Fruit fly (Drosophila melanogaster) whole organism, embryonic: ENCODE data around the gene Vps26.
A peak's percentile ranks its signal among the peaks of the same experiment; 100 is the strongest.

ENCODE experiments used
- CG10462 ChIP-seq: fragments of 200-800 bp; sonication (Bioruptor generic); optimal IDR thresholded peaks from 2 replicates; lab custom pipeline; 2016; ENCODE audit warnings: missing biosample characterization, missing genetic modification characterization
- CG10543 ChIP-seq: fragments of 200-800 bp; sonication (Bioruptor generic); optimal IDR thresholded peaks from 3 replicates; lab custom pipeline; 2017; ENCODE audit warnings: missing biosample characterization, mild to moderate bottlenecking, missing genetic modification characterization, moderate library complexity
- CG11398 ChIP-seq: fragments of 200-800 bp; sonication (Bioruptor generic); optimal IDR thresholded peaks from 2 replicates; lab custom pipeline; 2016; ENCODE audit warnings: missing biosample characterization, missing genetic modification characterization
- CG11456 ChIP-seq: fragments of 200-800 bp; sonication (Bioruptor generic); IDR thresholded peaks from 3 replicates; pipeline ENCODE4 v1.3.6; 2022; ENCODE audit warnings: missing biosample characterization, missing genetic modification characterization
- CG11504 ChIP-seq: fragments of 200-800 bp; sonication (Bioruptor generic); optimal IDR thresholded peaks from 3 replicates; lab custom pipeline; 2019; ENCODE audit warnings: missing biosample characterization, mild to moderate bottlenecking, missing genetic modification characterization, moderate library complexity
- CG14014 ChIP-seq: fragments of 200-800 bp; sonication (Bioruptor generic); IDR thresholded peaks from 2 replicates; pipeline ENCODE4 v1.3.6; 2022; ENCODE audit warnings: missing biosample characterization, missing genetic modification characterization
- CG1602 ChIP-seq: fragments of 200-800 bp; sonication (Bioruptor generic); optimal IDR thresholded peaks from 3 replicates; lab custom pipeline; 2016; ENCODE audit warnings: missing biosample characterization, missing genetic modification characterization
- CG1603 ChIP-seq: fragments of 200-800 bp; sonication (Bioruptor generic); optimal IDR thresholded peaks from 2 replicates; lab custom pipeline; 2019; ENCODE audit warnings: missing biosample characterization, mild to moderate bottlenecking, missing genetic modification characterization, moderate library complexity
- CG1647 ChIP-seq: fragments of 200-800 bp; sonication (Bioruptor generic); optimal IDR thresholded peaks from 3 replicates; lab custom pipeline; 2016; ENCODE audit warnings: missing biosample characterization, missing genetic modification characterization
- CG17361 ChIP-seq: fragments of 200-800 bp; sonication (Bioruptor generic); IDR thresholded peaks from 3 replicates; pipeline ENCODE4 v1.3.6; 2022; ENCODE audit warnings: missing biosample characterization, missing genetic modification characterization
- CG17385 ChIP-seq: fragments of 200-800 bp; sonication (Bioruptor generic); optimal IDR thresholded peaks from 3 replicates; lab custom pipeline; 2018; ENCODE audit warnings: missing biosample characterization, mild to moderate bottlenecking, missing genetic modification characterization
- CG17612 ChIP-seq: fragments of 200-800 bp; sonication (Bioruptor generic); IDR thresholded peaks from 2 replicates; pipeline ENCODE4 v1.3.6; 2022; ENCODE audit warnings: missing biosample characterization, missing genetic modification characterization
- CG18262 ChIP-seq: fragments of 200-800 bp; optimal IDR thresholded peaks from 3 replicates; lab custom pipeline; 2019; ENCODE audit warnings: missing biosample characterization, mild to moderate bottlenecking, missing genetic modification characterization, moderate library complexity
- CG2120 ChIP-seq: fragments of 200-800 bp; sonication (Bioruptor generic); optimal IDR thresholded peaks from 3 replicates; lab custom pipeline; 2016; ENCODE audit warnings: missing biosample characterization, missing genetic modification characterization
- CG2202 ChIP-seq: fragments of 200-800 bp; sonication (Bioruptor generic); optimal IDR thresholded peaks from 2 replicates; lab custom pipeline; 2018; ENCODE audit warnings: missing biosample characterization, mild to moderate bottlenecking, missing genetic modification characterization
- CG4730 ChIP-seq: fragments of 200-800 bp; sonication (Bioruptor generic); IDR thresholded peaks from 2 replicates; pipeline ENCODE4 v1.3.6; 2022; ENCODE audit warnings: missing biosample characterization, missing genetic modification characterization
- CG5180 ChIP-seq: fragments of 200-800 bp; sonication (Bioruptor generic); optimal IDR thresholded peaks from 3 replicates; lab custom pipeline; 2017; ENCODE audit warnings: missing biosample characterization, missing genetic modification characterization, mild to moderate bottlenecking, moderate library complexity, missing genetic modification reagents
- CG6689 ChIP-seq: fragments of 200-800 bp; sonication (Bioruptor generic); IDR thresholded peaks from 2 replicates; pipeline ENCODE4 v1.3.6; 2022; ENCODE audit warnings: missing biosample characterization, missing genetic modification characterization
- CG7271 ChIP-seq: fragments of 200-800 bp; sonication (Bioruptor generic); optimal IDR thresholded peaks from 2 replicates; lab custom pipeline; 2018; ENCODE audit warnings: missing biosample characterization, mild to moderate bottlenecking, missing genetic modification characterization, moderate library complexity
- CG7357 ChIP-seq: fragments of 200-800 bp; sonication (Bioruptor generic); IDR thresholded peaks from 3 replicates; pipeline ENCODE4 v1.3.6; 2022; ENCODE audit warnings: missing biosample characterization, missing genetic modification characterization
- CG8478 ChIP-seq: fragments of >200 bp; optimal IDR thresholded peaks from 2 replicates; lab custom pipeline; 2018
- CG8924 ChIP-seq: fragments of 200-800 bp; optimal IDR thresholded peaks from 3 replicates; lab custom pipeline; 2019; ENCODE audit warnings: missing biosample characterization, mild to moderate bottlenecking, missing genetic modification characterization, moderate library complexity
- CG8944 ChIP-seq: fragments of 200-800 bp; sonication (Bioruptor generic); optimal IDR thresholded peaks from 3 replicates; lab custom pipeline; 2016; ENCODE audit warnings: missing biosample characterization, missing genetic modification characterization
- CG9727 ChIP-seq: fragments of 200-800 bp; sonication (Bioruptor generic); optimal IDR thresholded peaks from 3 replicates; lab custom pipeline; 2017; ENCODE audit warnings: missing biosample characterization, mild to moderate bottlenecking, missing genetic modification characterization
- Eip74EF ChIP-seq, 2 experiments: fragments of 200-800 bp in 1 of 2; fragments of >200 bp in 1 of 2; sonication (Bioruptor generic) in 1 of 2; optimal IDR thresholded peaks; 2 replicates each; lab custom pipeline; 2017 to 2019; ENCODE audit warnings: missing biosample characterization in 2 of 2, missing genetic modification characterization in 2 of 2, mild to moderate bottlenecking in 1 of 2, moderate library complexity in 1 of 2
- NC2α ChIP-seq: fragments of 200-800 bp; sonication (Bioruptor generic); optimal IDR thresholded peaks from 2 replicates; lab custom pipeline; 2016; ENCODE audit warnings: missing biosample characterization, missing genetic modification characterization
- NFAT ChIP-seq: fragments of 200-800 bp; sonication (Bioruptor generic); IDR thresholded peaks from 2 replicates; pipeline ENCODE4 v1.3.6; 2022; ENCODE audit warnings: missing biosample characterization, missing genetic modification characterization
- Oaz ChIP-seq: fragments of 200-800 bp; sonication (Bioruptor generic); IDR thresholded peaks from 2 replicates; pipeline ENCODE4 v1.3.6; 2022; ENCODE audit warnings: missing biosample characterization, missing genetic modification characterization
- Pdp1 ChIP-seq, 2 experiments: fragments of 200-800 bp; sonication (Bioruptor generic); optimal IDR thresholded peaks; 3 replicates each; lab custom pipeline; 2016; ENCODE audit warnings: missing biosample characterization in 2 of 2, missing genetic modification characterization in 2 of 2, mild to moderate bottlenecking in 1 of 2, moderate library complexity in 1 of 2
- Ptx1 ChIP-seq: fragments of 200-800 bp; sonication (Bioruptor generic); IDR thresholded peaks from 2 replicates; pipeline ENCODE4 v1.3.6; 2022; ENCODE audit warnings: missing biosample characterization, missing genetic modification characterization
- Sox100B ChIP-seq: fragments of 200-800 bp; sonication (Bioruptor generic); optimal IDR thresholded peaks from 3 replicates; lab custom pipeline; 2018; ENCODE audit warnings: missing biosample characterization, mild to moderate bottlenecking, missing genetic modification characterization
- Taf1 ChIP-seq: fragments of 200-800 bp; sonication (Bioruptor generic); IDR thresholded peaks from 2 replicates; pipeline ENCODE4 v1.3.6; 2022; ENCODE audit warnings: missing biosample characterization, missing genetic modification characterization
- YL-1 ChIP-seq: fragments of 200-800 bp; sonication (Bioruptor generic); optimal IDR thresholded peaks from 3 replicates; lab custom pipeline; 2017; ENCODE audit warnings: missing biosample characterization, mild to moderate bottlenecking, missing genetic modification characterization
- aop ChIP-seq: fragments of 200-800 bp; sonication (Bioruptor generic); IDR thresholded peaks from 2 replicates; pipeline ENCODE4 v1.3.6; 2022; ENCODE audit warnings: missing biosample characterization, missing genetic modification characterization
- ara ChIP-seq: fragments of 200-800 bp; sonication (Bioruptor generic); IDR thresholded peaks from 2 replicates; pipeline ENCODE4 v1.3.6; 2022; ENCODE audit warnings: missing biosample characterization, missing genetic modification characterization
- bcd ChIP-seq: fragments of 200-800 bp; sonication (Bioruptor generic); optimal IDR thresholded peaks from 2 replicates; lab custom pipeline; 2017; ENCODE audit warnings: missing biosample characterization, mild to moderate bottlenecking, missing genetic modification characterization
- cato ChIP-seq: fragments of 200-800 bp; sonication (Bioruptor generic); optimal IDR thresholded peaks from 2 replicates; lab custom pipeline; 2016; ENCODE audit warnings: missing biosample characterization, missing genetic modification characterization, borderline replicate concordance
- fd64A ChIP-seq: fragments of 200-800 bp; sonication (Bioruptor generic); optimal IDR thresholded peaks from 3 replicates; lab custom pipeline; 2018; ENCODE audit warnings: missing biosample characterization, mild to moderate bottlenecking, missing genetic modification characterization
- gcm ChIP-seq: fragments of 200-800 bp; sonication (Bioruptor generic); optimal IDR thresholded peaks from 2 replicates; lab custom pipeline; 2019; ENCODE audit warnings: missing biosample characterization, mild to moderate bottlenecking, missing genetic modification characterization, moderate library complexity
- insv ChIP-seq, 2 experiments: fragments of 200-800 bp; sonication (Bioruptor generic); optimal IDR thresholded peaks; 3 replicates each; lab custom pipeline; 2016 to 2018; ENCODE audit warnings: missing biosample characterization in 2 of 2, missing genetic modification characterization in 2 of 2
- jumu ChIP-seq: fragments of 200-800 bp; sonication (Bioruptor generic); optimal IDR thresholded peaks from 3 replicates; lab custom pipeline; 2016; ENCODE audit warnings: missing biosample characterization, missing genetic modification characterization
- kni ChIP-seq: fragments of 200-800 bp; sonication (Bioruptor generic); optimal IDR thresholded peaks from 3 replicates; lab custom pipeline; 2017; ENCODE audit warnings: mild to moderate bottlenecking, missing biosample characterization, missing genetic modification reagents, missing genetic modification characterization
- lov ChIP-seq, 2 experiments: fragments of 200-800 bp in 1 of 2; fragments of >200 bp in 1 of 2; sonication (Bioruptor generic) in 1 of 2; IDR thresholded peaks in 1 of 2; optimal IDR thresholded peaks in 1 of 2; 2 replicates in 1 of 2; 3 replicates in 1 of 2; pipeline versions ENCODE4 v1.3.6 to Lab custom; 2017 to 2022; ENCODE audit warnings: missing biosample characterization in 1 of 2, missing genetic modification characterization in 1 of 2
- mld ChIP-seq: fragments of 200-800 bp; sonication (Bioruptor generic); IDR thresholded peaks from 3 replicates; pipeline ENCODE4 v1.3.6; 2022; ENCODE audit warnings: missing biosample characterization, missing genetic modification characterization; ENCODE audit not compliant: partially characterized antibody
- nerfin-2 ChIP-seq: fragments of 200-800 bp; sonication (Bioruptor generic); IDR thresholded peaks from 2 replicates; pipeline ENCODE4 v1.3.6; 2022; ENCODE audit warnings: missing biosample characterization, missing genetic modification characterization; ENCODE audit not compliant: partially characterized antibody
- nmo ChIP-seq: fragments of 200-800 bp; sonication (Bioruptor generic); optimal IDR thresholded peaks from 2 replicates; lab custom pipeline; 2018; ENCODE audit warnings: missing biosample characterization, mild to moderate bottlenecking, missing genetic modification characterization, moderate library complexity
- pum ChIP-seq: fragments of 200-800 bp; sonication (Bioruptor generic); optimal IDR thresholded peaks from 2 replicates; lab custom pipeline; 2016; ENCODE audit warnings: missing biosample characterization, missing genetic modification characterization
- sc ChIP-seq, 3 experiments: fragments of >200 bp in 2 of 3; fragments of 200-800 bp in 1 of 3; sonication (Bioruptor generic) in 1 of 3; optimal IDR thresholded peaks; 2 replicates in 2 of 3; 3 replicates in 1 of 3; lab custom pipeline; 2017; ENCODE audit warnings: mild to moderate bottlenecking in 1 of 3, missing biosample characterization in 1 of 3, missing genetic modification characterization in 1 of 3, missing genetic modification reagents in 1 of 3
- sd ChIP-seq: fragments of 200-800 bp; sonication (Bioruptor generic); optimal IDR thresholded peaks from 3 replicates; lab custom pipeline; 2018; ENCODE audit warnings: missing biosample characterization, mild to moderate bottlenecking, missing genetic modification characterization, moderate library complexity

Gene Vps26

DNA sequence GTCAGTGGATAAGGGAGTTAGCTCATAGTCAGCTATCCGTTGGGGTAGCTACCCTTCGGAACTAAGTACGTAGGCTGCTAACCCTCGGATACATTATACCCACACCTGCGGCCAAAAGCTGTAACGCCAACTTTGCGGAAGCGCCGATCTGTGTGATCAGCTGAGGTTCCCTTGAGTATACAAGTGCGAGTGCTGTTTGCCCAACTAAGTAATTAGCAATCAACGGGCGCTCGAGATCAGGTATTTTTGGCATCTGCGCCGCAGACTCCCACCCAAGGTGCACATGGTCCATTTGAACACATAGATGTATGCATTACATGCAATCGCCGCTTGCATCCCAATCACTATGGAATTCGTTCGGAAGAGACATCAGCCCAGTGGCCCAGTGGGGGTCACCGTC lies 19.6 kb upstream of the Vps26 start (continued):
- TF ChIP-seq NFAT (GFP tag; lab: Robert Waterston, UW) (peak; percentile 60), CG8924 (tag; lab: Kevin White, UChicago) (peak; percentile 13), CG17361 (GFP tag; lab: Robert Waterston, UW) (no peak), CG4730 (no peak), CG17385 (GFP tag; lab: Kevin White, UChicago) (peak; percentile 56), jumu (peak; percentile 51), CG8478 (no peak), CG11398 (GFP tag; lab: Kevin White, UChicago) (peak; percentile 67), CG7357 (peak; percentile 21; the same call in 1 of the 3 replicates), CG7271 (tag; lab: Kevin White, UChicago) (no peak), CG2202 (no peak), CG8944 (GFP tag; lab: Kevin White, UChicago) (peak; percentile 16), kni (GFP tag; lab: Kevin White, UChicago) (no peak), CG1603 (tag; lab: Kevin White, UChicago) (peak; percentile 13), CG2120 (peak; percentile 81), Pdp1 (GFP tag; optimal IDR thresholded peaks at IDR 0.05; lab: Kevin White, UChicago) (peak in 1 of 2 experiments; percentile 31), CG11456 (GFP tag; lab: Robert Waterston, UW) (peak; percentile 81), sd (peak; percentile 56), ara (GFP tag; lab: Robert Waterston, UW) (no peak), nmo (no peak), bcd (GFP tag; lab: Kevin White, UChicago) (peak; percentile 54), CG14014 (GFP tag; lab: Robert Waterston, UW) (peak; percentile 81; the same call in 1 of the 2 replicates), Taf1 (GFP tag; lab: Robert Waterston, UW) (peak; percentile 31; the same call in 1 of the 2 replicates), YL-1 (GFP tag; lab: Kevin White, UChicago) (peak; percentile 36), Sox100B (peak; percentile 22), pum (no peak), lov (optimal IDR thresholded peaks at IDR 0.05; lab: Kevin White, UChicago) (no peak), lov (GFP tag; IDR thresholded peaks at IDR 0.05; lab: Robert Waterston, UW) (0 out of 3 replicates have a peak, but pooled peaks have one; percentile 44), CG11504 (tag; lab: Kevin White, UChicago) (peak; percentile 30), gcm (GFP tag; lab: Kevin White, UChicago) (no peak), insv (GFP tag; optimal IDR thresholded peaks at IDR 0.05; lab: Kevin White, UChicago) (peak in 1 of 2 experiments; percentile 51), Ptx1 (no peak), fd64A (GFP tag; lab: Kevin White, UChicago) (no peak), CG9727 (peak; percentile 57), CG18262 (tag; lab: Kevin White, UChicago) (no peak), cato (GFP tag; lab: Kevin White, UChicago) (no peak), CG6689 (GFP tag; lab: Robert Waterston, UW) (peak; percentile 23; the same call in 1 of the 2 replicates), CG10462 (GFP tag; lab: Kevin White, UChicago) (no peak), NC2α (peak; percentile 34), sc (optimal IDR thresholded peaks at IDR 0.05; lab: Kevin White, UChicago) (no peak), sc (GFP tag; optimal IDR thresholded peaks at IDR 0.05; lab: Kevin White, UChicago) (no peak), aop (no peak), CG1647 (GFP tag; lab: Kevin White, UChicago) (peak; percentile 12), nerfin-2 (GFP tag; lab: Robert Waterston, UW) (no peak), CG10543 (peak; percentile 93), CG17612 (GFP tag; lab: Robert Waterston, UW) (peak; percentile 60; the same call in 1 of the 2 replicates), Oaz (GFP tag; lab: Robert Waterston, UW) (no peak), CG1602 (GFP tag; lab: Kevin White, UChicago) (no peak), mld (GFP tag; lab: Robert Waterston, UW) (no peak), Eip74EF (GFP tag; optimal IDR thresholded peaks at IDR 0.05; lab: Kevin White, UChicago) (peak in 1 of 2 experiments; percentile 59), CG5180 (GFP tag; lab: Kevin White, UChicago) (peak; percentile 66)
